Worm (Caenorhabditis elegans): ENCODE results near the gene C47E12.14.

C47E12.14 gene

ce11 chrIV:9994895-9995394 is 18.8 kb upstream of the C47E12.14 start, which contains the start of gene uba-1:
uba-1 (minus strand) TSS chrIV:9994945.
- TF ChIP-seq tbx-2 (tag; optimal IDR thresholded peaks at IDR 0.05) (peak; percentile 22), zip-4 (GFP tag; optimal IDR thresholded peaks at IDR 0.05) (no peak), xbp-1 (tag; optimal IDR thresholded peaks at IDR 0.05) (peak; percentile 8), F16B12.6 (tag; optimal IDR thresholded peaks at IDR 0.05) (no peak), lsy-2 (tag; optimal IDR thresholded peaks at IDR 0.05) (peak in 1 of 2 experiments; percentile 26), nhr-20 (tag; optimal IDR thresholded peaks at IDR 0.05) (peak; percentile 22), ztf-4 (tag; optimal IDR thresholded peaks at IDR 0.05) (peak; percentile 52), lin-14 (GFP tag; optimal IDR thresholded peaks at IDR 0.05) (peak; percentile 9), lin-35 (GFP tag; optimal IDR thresholded peaks at IDR 0.05) (peak in 1 of 2 experiments; percentile 48), nhr-90 (tag; optimal IDR thresholded peaks at IDR 0.05; ENCODE audit: poor library complexity) (peak; percentile 28), nhr-71 (tag; optimal IDR thresholded peaks at IDR 0.05) (peak; percentile 25), nhr-85 (tag) (peak; percentile 60), efl-1 (optimal IDR thresholded peaks at IDR 0.05) (peak in 1 of 2 experiments; percentile 23), efl-1 (GFP tag; optimal IDR thresholded peaks at IDR 0.05 in 1 of 2) (peak in 1 of 2 experiments; percentile 82), nhr-47 (tag; optimal IDR thresholded peaks at IDR 0.05) (peak; percentile 13), aha-1 (tag; optimal IDR thresholded peaks at IDR 0.05) (no peak), dpl-1 (GFP tag; optimal IDR thresholded peaks at IDR 0.05) (peak in 1 of 3 experiments; percentile 51)

DNA sequence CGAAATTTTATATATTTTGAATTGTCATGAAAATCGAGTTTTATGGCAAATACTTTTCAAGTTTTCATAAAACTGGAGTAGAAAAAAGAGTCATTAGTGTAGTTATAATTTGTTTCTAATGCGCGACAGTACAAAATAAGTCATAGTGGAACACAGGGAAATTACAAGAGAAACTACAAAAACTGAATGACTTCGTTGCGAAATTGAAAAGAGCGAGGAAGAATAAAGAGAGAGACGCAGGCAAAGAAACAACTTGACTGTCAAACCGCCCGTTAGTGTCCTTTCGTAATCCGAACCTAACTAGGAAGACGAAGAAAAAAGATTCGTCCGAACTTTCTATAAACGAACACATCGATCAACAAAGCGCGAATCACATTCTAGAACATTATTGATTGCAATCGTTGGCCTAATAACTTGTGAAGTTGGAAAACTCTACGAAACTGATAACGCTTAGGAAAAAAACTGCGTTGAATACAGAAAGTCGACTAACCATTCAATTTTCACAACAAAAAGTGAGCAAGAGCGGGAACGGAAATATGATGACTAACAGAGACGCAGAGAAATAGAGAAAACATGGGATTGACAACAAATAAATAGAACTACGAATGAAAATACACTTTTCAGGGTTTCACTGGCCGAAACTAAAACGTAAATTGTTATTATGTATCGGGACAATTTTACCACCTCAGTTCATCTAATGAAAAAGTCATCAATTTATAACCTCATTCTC is 17.4 kb upstream of the C47E12.14 start:
- TF ChIP-seq skn-1 (tag; optimal IDR thresholded peaks at IDR 0.05) (peak; percentile 33), ztf-11 (tag; optimal IDR thresholded peaks at IDR 0.05) (no peak), nhr-85 (tag) (no peak), blmp-1 (tag; optimal IDR thresholded peaks at IDR 0.05) (peak; percentile 48), efl-1 (optimal IDR thresholded peaks at IDR 0.05) (no peak), efl-1 (GFP tag; optimal IDR thresholded peaks at IDR 0.05 in 1 of 2) (no peak), snpc-4 (tag; optimal IDR thresholded peaks at IDR 0.05) (no peak), vab-15 (tag; optimal IDR thresholded peaks at IDR 0.05) (no peak), zag-1 (tag; optimal IDR thresholded peaks at IDR 0.05) (no peak)

ce11 chrIV:9989416-9989815 is 13.2 kb upstream of the C47E12.14 start:
- TF ChIP-seq zip-4 (GFP tag; optimal IDR thresholded peaks at IDR 0.05) (no peak), ceh-90 (tag; optimal IDR thresholded peaks at IDR 0.05) (no peak), ceh-88 (GFP tag; IDR thresholded peaks at IDR 0.05) (no peak), aly-2 (tag; optimal IDR thresholded peaks at IDR 0.05) (peak; percentile 61), efl-1 (optimal IDR thresholded peaks at IDR 0.05) (no peak), efl-1 (GFP tag; optimal IDR thresholded peaks at IDR 0.05 in 1 of 2) (no peak)

ce11 chrIV:9982895-9983294 is 6.7 kb upstream of the C47E12.14 start, which contains the start of gene mam-2:
mam-2 (plus strand) TSS chrIV:9983195.
- TF ChIP-seq blmp-1 (tag; optimal IDR thresholded peaks at IDR 0.05) (peak; percentile 30), nhr-90 (tag; optimal IDR thresholded peaks at IDR 0.05; ENCODE audit: poor library complexity) (no peak)

- TF ChIP-seq nhr-77 (tag; optimal IDR thresholded peaks at IDR 0.05) (no peak), hlh-17 (GFP tag; optimal IDR thresholded peaks at IDR 0.05; ENCODE audit: borderline replicate concordance) (no peak), efl-1 (optimal IDR thresholded peaks at IDR 0.05) (peak; percentile 3 to 29), efl-1 (GFP tag; optimal IDR thresholded peaks at IDR 0.05 in 1 of 2) (no peak), lin-35 (GFP tag; optimal IDR thresholded peaks at IDR 0.05) (peak in 1 of 2 experiments; percentile 27), mep-1 (tag; optimal IDR thresholded peaks at IDR 0.05) (peak; percentile 47), dpl-1 (GFP tag; optimal IDR thresholded peaks at IDR 0.05) (peak in 1 of 3 experiments; percentile 30)
Measured at ce11 chrIV:9982226-9982794, 6.1 kb upstream of the C47E12.14 start, which contains the start of gene rrp-1. rrp-1 (minus strand) TSS chrIV:9982276.
